Fruit fly (Drosophila melanogaster): Measurements from ENCODE around the gene Gtpx.

Gtpx gene

DNA sequence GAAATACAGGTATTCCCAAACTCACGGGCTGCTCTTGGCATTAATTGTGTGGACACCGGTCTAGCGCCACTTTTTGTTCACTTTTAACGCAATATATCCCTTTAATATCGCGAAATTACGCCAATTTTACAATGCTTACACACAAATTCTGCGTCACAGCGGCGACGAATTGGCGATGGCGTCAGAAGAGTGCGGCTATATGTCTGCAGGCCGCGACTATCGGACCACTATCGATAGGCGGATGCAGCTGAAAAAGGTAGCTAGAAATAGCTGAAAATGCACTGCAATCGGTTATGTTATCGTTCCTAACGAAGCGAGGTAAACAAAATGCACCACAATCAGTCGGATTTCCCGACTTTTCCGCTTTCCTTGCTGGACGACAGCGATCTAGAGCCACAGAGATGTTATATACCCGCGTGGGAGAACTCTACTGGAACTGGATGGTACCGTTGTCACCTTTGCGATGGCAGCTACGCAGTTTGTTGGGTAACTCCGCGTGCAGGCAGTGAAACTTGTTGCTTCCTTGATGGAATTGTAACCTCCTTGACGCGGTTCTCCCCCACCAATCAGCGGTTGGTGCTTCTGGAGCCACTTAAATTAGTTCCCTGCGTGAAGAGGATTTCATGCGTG, 48.0 kb downstream of the Gtpx start, which contains the start of the genes Ythdc1 and CG12010:
TSS of gene Ythdc1 (minus strand) at position 177 of the 630 bp plus-strand sequence.
TSS of gene CG12010 (plus strand) at position 289 of the 630 bp plus-strand sequence.
- no peak for TF ChIP-seq noc (tag; optimal IDR thresholded peaks at IDR 0.05)

DNA sequence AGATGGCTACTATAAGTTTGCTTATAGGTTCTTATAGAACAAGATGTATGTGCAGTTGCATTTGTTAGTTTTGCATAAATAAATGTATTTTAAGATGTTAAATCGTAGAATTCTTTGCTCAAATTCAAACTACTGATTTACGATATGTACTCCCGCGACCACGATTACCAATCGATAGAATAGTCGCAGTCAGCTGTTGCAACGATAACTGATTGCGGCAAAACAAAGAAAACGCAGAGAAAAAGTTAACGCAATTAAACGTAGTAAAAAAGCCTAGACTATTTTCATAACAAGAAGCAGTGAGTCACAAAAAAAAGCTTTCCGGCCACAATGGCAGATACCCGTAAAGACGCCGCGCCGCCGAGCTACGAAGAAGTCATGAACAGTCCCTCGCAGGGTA, 50.5 kb downstream of the Gtpx start, which contains the start of gene CG12012:
TSS of gene CG12012 (plus strand) at position 207 of the 400 bp plus-strand sequence.
- TF ChIP-seq noc (tag; optimal IDR thresholded peaks at IDR 0.05): no peak

DNA sequence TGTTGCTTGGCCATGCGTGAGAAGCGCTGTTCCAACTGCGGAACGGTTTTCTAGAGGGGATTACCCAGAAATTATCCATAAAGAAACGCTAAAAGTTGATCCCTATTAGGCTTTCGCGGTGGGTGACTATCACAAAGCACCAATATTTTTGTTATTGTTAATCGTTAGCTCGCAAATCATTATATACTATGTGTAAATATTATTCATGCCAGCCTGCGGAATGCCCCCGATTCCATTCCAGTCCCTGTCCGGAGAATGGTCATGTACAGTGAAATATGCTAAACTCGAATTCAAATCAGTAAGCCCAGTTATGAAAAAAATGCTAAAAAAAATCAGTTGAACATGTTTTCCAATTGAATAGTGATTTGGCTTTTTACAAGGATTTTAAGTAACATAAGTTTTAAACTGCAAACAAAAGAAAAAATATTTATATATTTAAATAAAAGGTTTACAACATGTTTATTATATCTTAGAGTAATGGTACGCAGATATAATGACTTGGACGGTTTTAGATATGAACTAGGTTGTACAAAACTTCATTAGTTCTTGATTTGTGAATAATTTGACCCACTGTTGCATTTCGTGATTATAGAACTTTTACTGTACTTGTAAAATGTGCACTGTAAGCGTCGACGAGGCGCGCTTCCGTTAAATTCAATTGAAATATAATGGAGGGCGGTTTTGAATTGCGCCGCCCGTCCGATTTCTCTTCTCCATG, 51.3 kb downstream of the Gtpx start:
- TF ChIP-seq noc (tag; optimal IDR thresholded peaks at IDR 0.05): no peak

DNA sequence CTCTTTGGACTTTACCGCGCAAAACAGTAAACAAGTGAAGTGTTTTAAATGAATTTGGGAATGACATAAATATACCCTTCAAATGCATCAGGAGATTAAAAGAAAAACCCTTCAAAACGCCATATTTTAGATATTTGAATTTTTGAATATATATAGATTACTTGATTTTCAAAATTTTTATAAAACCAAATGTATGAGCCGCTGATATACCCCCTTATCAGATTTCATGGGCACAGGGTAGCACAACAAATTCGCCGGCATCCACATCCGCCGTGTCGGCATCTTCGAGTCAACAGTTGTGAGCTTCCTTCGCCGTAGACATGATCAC, 51.9 kb downstream of the Gtpx start, which contains the start of gene Ids:
TSS of gene Ids (plus strand) at position 304 of the 328 bp plus-strand sequence.
- peak; percentile 66 for TF ChIP-seq noc (tag; optimal IDR thresholded peaks at IDR 0.05)
